Fruit fly (Drosophila melanogaster): ENCODE data around the gene CG42717.

The CG42717 gene

dm6 chr3L:16018721-16019120 lies 14.3 kb downstream of the CG42717 start:
- TF ChIP-seq prd (optimal IDR thresholded peaks at IDR 0.05) (no peak), prd (GFP tag; IDR thresholded peaks at IDR 0.05) (peak; percentile 48; the same call in 1 of the 3 replicates), croc (GFP tag; conservative IDR thresholded peaks at IDR 0.05) (no peak), CG2712 (tag; optimal IDR thresholded peaks at IDR 0.05) (no peak), stwl (tag; optimal IDR thresholded peaks at IDR 0.05) (no peak), en (GFP tag; optimal IDR thresholded peaks at IDR 0.05) (no peak), klu (GFP tag; IDR thresholded peaks at IDR 0.05) (no peak), CG32767 (GFP tag; IDR thresholded peaks at IDR 0.05) (no peak), CG4707 (GFP tag; optimal IDR thresholded peaks at IDR 0.05) (no peak), Stat92E (GFP tag; optimal IDR thresholded peaks at IDR 0.05) (peak in 1 of 3 experiments; percentile 17), h (optimal IDR thresholded peaks at IDR 0.05) (no peak), CG6689 (GFP tag; IDR thresholded peaks at IDR 0.05) (no peak), sr (GFP tag; IDR thresholded peaks at IDR 0.05) (no peak), CG16813 (GFP tag; IDR thresholded peaks at IDR 0.05; ENCODE audit: partially characterized antibody) (no peak), CG4360 (GFP tag; IDR thresholded peaks at IDR 0.05) (peak; percentile 91), zen (tag; optimal IDR thresholded peaks at IDR 0.05) (peak; percentile 40), D (optimal IDR thresholded peaks at IDR 0.05) (peak; percentile 59), D (GFP tag; optimal IDR thresholded peaks at IDR 0.05) (no peak)

DNA sequence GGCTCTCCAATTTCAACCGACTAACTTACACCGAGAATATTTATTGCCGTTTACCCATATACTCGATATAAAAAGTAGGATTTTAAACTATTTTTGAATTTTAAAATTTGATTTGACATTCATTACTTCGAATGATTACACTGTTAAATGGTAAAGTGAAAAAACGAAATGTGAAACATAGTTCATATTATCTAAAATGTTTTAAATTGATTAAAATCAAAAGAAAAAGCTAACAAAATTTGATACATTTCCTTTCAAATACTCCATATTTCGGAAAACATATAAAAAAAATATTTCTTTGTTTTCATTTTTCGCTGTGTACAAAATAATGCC lies 14.8 kb downstream of the CG42717 start:
- TF ChIP-seq zen (tag; optimal IDR thresholded peaks at IDR 0.05) (peak; percentile 55), CG10366 (GFP tag; IDR thresholded peaks at IDR 0.05) (no peak), aop (GFP tag; IDR thresholded peaks at IDR 0.05) (no peak), CG6854 (GFP tag; optimal IDR thresholded peaks at IDR 0.05) (no peak), CG6689 (GFP tag; IDR thresholded peaks at IDR 0.05) (no peak), CG12155 (GFP tag; optimal IDR thresholded peaks at IDR 0.05) (no peak), Xrp1 (GFP tag; IDR thresholded peaks at IDR 0.05) (peak; percentile 32; the same call in 1 of the 2 replicates), CG7271 (tag; optimal IDR thresholded peaks at IDR 0.05) (peak; percentile 19), CG17612 (GFP tag; IDR thresholded peaks at IDR 0.05) (no peak), CG14710 (tag; optimal IDR thresholded peaks at IDR 0.05) (peak; percentile 36), unc-4 (GFP tag; IDR thresholded peaks at IDR 0.05; ENCODE audit: partially characterized antibody) (no peak), fd102C (GFP tag; optimal IDR thresholded peaks at IDR 0.05) (no peak), CG17829 (tag; optimal IDR thresholded peaks at IDR 0.05) (peak; percentile 20), toy (GFP tag; IDR thresholded peaks at IDR 0.05) (no peak), dm (GFP tag; optimal IDR thresholded peaks at IDR 0.05) (no peak), sqz (GFP tag; optimal IDR thresholded peaks at IDR 0.05) (no peak), lola (GFP tag; optimal IDR thresholded peaks at IDR 0.05) (peak in 1 of 3 experiments; percentile 19), Sox100B (GFP tag; optimal IDR thresholded peaks at IDR 0.05) (no peak), Blimp-1 (GFP tag; optimal IDR thresholded peaks at IDR 0.05) (peak; percentile 30), CG10979 (tag; optimal IDR thresholded peaks at IDR 0.05) (peak; percentile 2), CG2712 (tag; optimal IDR thresholded peaks at IDR 0.05) (peak; percentile 38), bab2 (GFP tag; optimal IDR thresholded peaks at IDR 0.05) (no peak), Xbp1 (GFP tag; optimal IDR thresholded peaks at IDR 0.05) (no peak), gem (tag; optimal IDR thresholded peaks at IDR 0.05) (peak; percentile 27), CG17361 (GFP tag; IDR thresholded peaks at IDR 0.05) (0 out of 3 replicates have a peak, but pooled peaks have one; percentile 26), dmrt11E (tag; optimal IDR thresholded peaks at IDR 0.05) (peak; percentile 37), CG4404 (GFP tag; IDR thresholded peaks at IDR 0.05) (no peak), sens (GFP tag) (peak; percentile 58), CG10267 (tag; optimal IDR thresholded peaks at IDR 0.05) (peak; percentile 43), trh (GFP tag; optimal IDR thresholded peaks at IDR 0.05) (no peak), maf-S (GFP tag; optimal IDR thresholded peaks at IDR 0.05) (no peak), D19A (tag; optimal IDR thresholded peaks at IDR 0.05) (peak; percentile 10), HmgD (GFP tag; optimal IDR thresholded peaks at IDR 0.05) (no peak), prd (optimal IDR thresholded peaks at IDR 0.05) (no peak), prd (GFP tag; IDR thresholded peaks at IDR 0.05) (peak; percentile 48; the same call in 1 of the 3 replicates), eve (GFP tag; optimal IDR thresholded peaks at IDR 0.05) (no peak), CG18262 (tag; optimal IDR thresholded peaks at IDR 0.05) (peak; percentile 52), wor (GFP tag; IDR thresholded peaks at IDR 0.05) (no peak)

All from whole organism, embryonic.